Fruit fly (Drosophila melanogaster): Measurements from ENCODE around the gene Pld3.
A peak's percentile ranks its signal among the peaks of the same experiment; 100 is the strongest.

Pld3 gene

dm6 chr2L:21162875-21163274 is 4.2 kb downstream of the Pld3 start, which contains the start of gene Nbr:
Gene Nbr, minus strand, starts transcription at chr2L:21163083.
- TF ChIP-seq tj (GFP tag; optimal IDR thresholded peaks at IDR 0.05) = peak; percentile 61
- no peak for TF ChIP-seq toe (GFP tag; optimal IDR thresholded peaks at IDR 0.05)
- TF ChIP-seq bab1 (GFP tag; optimal IDR thresholded peaks at IDR 0.05) = peak; percentile 45

- TF ChIP-seq cnc (optimal IDR thresholded peaks at IDR 0.05) = no peak
- TF ChIP-seq cic (GFP tag; optimal IDR thresholded peaks at IDR 0.05) = no peak
- peak; percentile 50 for TF ChIP-seq CG11617 (GFP tag; optimal IDR thresholded peaks at IDR 0.05)
- peak; percentile 29 for TF ChIP-seq CG7101 (tag; optimal IDR thresholded peaks at IDR 0.05)
- TF ChIP-seq ovo (GFP tag; optimal IDR thresholded peaks at IDR 0.05) = peak; percentile 42
- peak; percentile 44 for TF ChIP-seq Hr96 (GFP tag; optimal IDR thresholded peaks at IDR 0.05)
- no peak for TF ChIP-seq Crg-1 (GFP tag; optimal IDR thresholded peaks at IDR 0.05)
- TF ChIP-seq CG14711 (tag; optimal IDR thresholded peaks at IDR 0.05) = peak; percentile 16
- no peak for TF ChIP-seq CG5204 (GFP tag; optimal IDR thresholded peaks at IDR 0.05)
- TF ChIP-seq bab1 (GFP tag; optimal IDR thresholded peaks at IDR 0.05) = peak; percentile 35
- TF ChIP-seq pad (GFP tag; optimal IDR thresholded peaks at IDR 0.05) = peak; percentile 27
- peak; percentile 51 for TF ChIP-seq tj (GFP tag; optimal IDR thresholded peaks at IDR 0.05)
- no peak for TF ChIP-seq CG33017 (tag; optimal IDR thresholded peaks at IDR 0.05)
- TF ChIP-seq Clk (GFP tag; optimal IDR thresholded peaks at IDR 0.05) = no peak
- TF ChIP-seq CG1620 (GFP tag; optimal IDR thresholded peaks at IDR 0.05) = peak; percentile 57
- TF ChIP-seq CG12768 (GFP tag; optimal IDR thresholded peaks at IDR 0.05) = peak; percentile 58
- no peak for TF ChIP-seq CG7045 (GFP tag; optimal IDR thresholded peaks at IDR 0.05)
- TF ChIP-seq toe (GFP tag; optimal IDR thresholded peaks at IDR 0.05) = peak; percentile 74
- peak; percentile 98 for TF ChIP-seq Mnt (GFP tag; optimal IDR thresholded peaks at IDR 0.05)
- no peak for TF ChIP-seq kay (GFP tag; ENCODE audit: borderline replicate concordance)
These were observed 4.7 kb downstream of the Pld3 start, which contains the start of gene Noc2 for dm6 chr2L:21163311-21163842. Gene Noc2, plus strand, starts transcription at chr2L:21163641.

dm6 chr2L:21166422-21166821 is 7.8 kb downstream of the Pld3 start:
- TF ChIP-seq kay (GFP tag; ENCODE audit: borderline replicate concordance) (no peak), CG7045 (GFP tag; optimal IDR thresholded peaks at IDR 0.05) (no peak), toe (GFP tag; optimal IDR thresholded peaks at IDR 0.05) (no peak), cic (GFP tag; optimal IDR thresholded peaks at IDR 0.05) (peak; percentile 56), ovo (GFP tag; optimal IDR thresholded peaks at IDR 0.05) (no peak), CG7101 (tag; optimal IDR thresholded peaks at IDR 0.05) (peak; percentile 54), Crg-1 (GFP tag; optimal IDR thresholded peaks at IDR 0.05) (peak; percentile 27), CG5204 (GFP tag; optimal IDR thresholded peaks at IDR 0.05) (no peak), CG1620 (GFP tag; optimal IDR thresholded peaks at IDR 0.05) (peak; percentile 37), CG14711 (tag; optimal IDR thresholded peaks at IDR 0.05) (peak; percentile 81), tj (GFP tag; optimal IDR thresholded peaks at IDR 0.05) (no peak), pad (GFP tag; optimal IDR thresholded peaks at IDR 0.05) (peak; percentile 49), CG33017 (tag; optimal IDR thresholded peaks at IDR 0.05) (no peak), CG11617 (GFP tag; optimal IDR thresholded peaks at IDR 0.05) (peak; percentile 21), CG12768 (GFP tag; optimal IDR thresholded peaks at IDR 0.05) (no peak), cnc (optimal IDR thresholded peaks at IDR 0.05) (no peak), Mnt (GFP tag; optimal IDR thresholded peaks at IDR 0.05) (peak; percentile 72), Clk (GFP tag; optimal IDR thresholded peaks at IDR 0.05) (no peak), Hr96 (GFP tag; optimal IDR thresholded peaks at IDR 0.05) (peak; percentile 12), bab1 (GFP tag; optimal IDR thresholded peaks at IDR 0.05) (peak; percentile 30)

dm6 chr2L:21168295-21169159 is 9.9 kb downstream of the Pld3 start, which contains the start of the genes mAcon1, CG43345 and CG43346:
Gene mAcon1, plus strand, starts transcription at chr2L:21168570.
Gene CG43345, minus strand, starts transcription at chr2L:21168581.
Gene CG43346, minus strand, starts transcription at chr2L:21168581.
- TF ChIP-seq ovo (GFP tag; optimal IDR thresholded peaks at IDR 0.05) (peak; percentile 85), Hr96 (GFP tag; optimal IDR thresholded peaks at IDR 0.05) (peak; percentile 95), CG1620 (GFP tag; optimal IDR thresholded peaks at IDR 0.05) (peak; percentile 92), CG11617 (GFP tag; optimal IDR thresholded peaks at IDR 0.05) (peak; percentile 88), bab1 (GFP tag; optimal IDR thresholded peaks at IDR 0.05) (peak; percentile 71), cnc (optimal IDR thresholded peaks at IDR 0.05) (no peak), Crg-1 (GFP tag; optimal IDR thresholded peaks at IDR 0.05) (peak; percentile 97), CG7101 (tag; optimal IDR thresholded peaks at IDR 0.05) (peak; percentile 87), kay (GFP tag; ENCODE audit: borderline replicate concordance) (no peak), Clk (GFP tag; optimal IDR thresholded peaks at IDR 0.05) (peak; percentile 84), pad (GFP tag; optimal IDR thresholded peaks at IDR 0.05) (peak; percentile 87), toe (GFP tag; optimal IDR thresholded peaks at IDR 0.05) (no peak), CG7045 (GFP tag; optimal IDR thresholded peaks at IDR 0.05) (peak; percentile 87), CG14711 (tag; optimal IDR thresholded peaks at IDR 0.05) (peak; percentile 72), CG33017 (tag; optimal IDR thresholded peaks at IDR 0.05) (peak; percentile 86), CG12768 (GFP tag; optimal IDR thresholded peaks at IDR 0.05) (peak; percentile 94), cic (GFP tag; optimal IDR thresholded peaks at IDR 0.05) (peak; percentile 70), tj (GFP tag; optimal IDR thresholded peaks at IDR 0.05) (peak; percentile 67), CG5204 (GFP tag; optimal IDR thresholded peaks at IDR 0.05) (no peak), Mnt (GFP tag; optimal IDR thresholded peaks at IDR 0.05) (peak; percentile 91)

- TF ChIP-seq CG7045 (GFP tag; optimal IDR thresholded peaks at IDR 0.05) = peak; percentile 2
- TF ChIP-seq cic (GFP tag; optimal IDR thresholded peaks at IDR 0.05) = peak; percentile 12
- TF ChIP-seq Mnt (GFP tag; optimal IDR thresholded peaks at IDR 0.05) = no peak
- peak; percentile 43 for TF ChIP-seq CG12768 (GFP tag; optimal IDR thresholded peaks at IDR 0.05)
- no peak for TF ChIP-seq CG14711 (tag; optimal IDR thresholded peaks at IDR 0.05)
- no peak for TF ChIP-seq Clk (GFP tag; optimal IDR thresholded peaks at IDR 0.05)
- no peak for TF ChIP-seq toe (GFP tag; optimal IDR thresholded peaks at IDR 0.05)
These were observed 10.5 kb downstream of the Pld3 start for dm6 chr2L:21169160-21169624.
